Worm (Caenorhabditis elegans) whole organism, L1 larva: ENCODE measurements around the gene srh-47.
A peak's percentile ranks its signal among the peaks of the same experiment; 100 is the strongest.

ENCODE experiments used
- C16A3.4 ChIP-seq: fragments of 150-350 bp; optimal IDR thresholded peaks from 2 replicates; lab custom pipeline; 2014; ENCODE audit warnings: missing biosample characterization, missing genetic modification characterization
- C34B4.2 ChIP-seq: sonication (generic microtip); optimal IDR thresholded peaks from 2 replicates; lab custom pipeline; 2017; ENCODE audit warnings: mild to moderate bottlenecking, missing genetic modification characterization, missing compliant biosample characterization
- aha-1 ChIP-seq: fragments of 150-350 bp; optimal IDR thresholded peaks from 2 replicates; lab custom pipeline; 2014; ENCODE audit warnings: missing biosample characterization, missing genetic modification characterization
- alr-1 ChIP-seq: fragments of 200-800 bp; sonication (Bioruptor generic); optimal IDR thresholded peaks from 2 replicates; lab custom pipeline; 2018; ENCODE audit warnings: borderline replicate concordance, mild to moderate bottlenecking, missing genetic modification characterization, missing compliant biosample characterization
- ceh-8 ChIP-seq: fragments of 200-800 bp; sonication (Bioruptor generic); optimal IDR thresholded peaks from 2 replicates; lab custom pipeline; 2018; ENCODE audit warnings: mild to moderate bottlenecking, missing genetic modification characterization, moderate library complexity, missing compliant biosample characterization
- ceh-82 ChIP-seq, 3 experiments: fragments of 150-350 bp in 1 of 3; sonication (generic microtip) in 2 of 3; optimal IDR thresholded peaks; 2 replicates each; lab custom pipeline; 2014 to 2017; ENCODE audit warnings: missing biosample characterization in 3 of 3, missing genetic modification characterization in 3 of 3
- ceh-90 ChIP-seq: sonication (generic microtip); optimal IDR thresholded peaks from 2 replicates; lab custom pipeline; 2016; ENCODE audit warnings: missing genetic modification characterization, missing compliant biosample characterization
- dpl-1 ChIP-seq, 3 experiments: fragments of 150-350 bp in 2 of 3; sonication (generic microtip) in 1 of 3; optimal IDR thresholded peaks; 2 replicates each; lab custom pipeline; 2014 to 2017; ENCODE audit warnings: missing biosample characterization in 3 of 3, missing genetic modification characterization in 3 of 3, missing genetic modification reagents in 3 of 3
- dsc-1 ChIP-seq: sonication (generic microtip); optimal IDR thresholded peaks from 2 replicates; lab custom pipeline; 2016; ENCODE audit warnings: mild to moderate bottlenecking, missing genetic modification characterization, missing compliant biosample characterization
- egl-13 ChIP-seq: sonication (generic microtip); optimal IDR thresholded peaks from 2 replicates; lab custom pipeline; 2016; ENCODE audit warnings: missing genotype, missing genetic modification reagents, missing genetic modification characterization, missing compliant biosample characterization
- egl-27 ChIP-seq, 2 experiments: fragments of 150-350 bp in 1 of 2; sonication (generic microtip); optimal IDR thresholded peaks; 3 replicates each; lab custom pipeline; 2017 to 2018; ENCODE audit warnings: missing biosample characterization in 2 of 2, missing genetic modification characterization in 2 of 2, missing genetic modification reagents in 2 of 2
- elt-3 ChIP-seq, 6 experiments: fragments of 150-350 bp in 1 of 6; sonication (generic microtip); optimal IDR thresholded peaks; 2 replicates each; lab custom pipeline; 2017 to 2018; ENCODE audit warnings: missing biosample characterization in 6 of 6, missing genetic modification characterization in 6 of 6, inconsistent platforms in 1 of 6
- ets-5 ChIP-seq: fragments of 200-800 bp; sonication (Bioruptor generic); IDR thresholded peaks from 2 replicates; pipeline ENCODE4 v1.3.6; 2022; ENCODE audit warnings: missing genetic modification characterization, missing compliant biosample characterization
- fkh-4 ChIP-seq: sonication (generic microtip); optimal IDR thresholded peaks from 2 replicates; lab custom pipeline; 2016; ENCODE audit warnings: missing compliant biosample characterization, missing genetic modification characterization, borderline replicate concordance
- fkh-8 ChIP-seq: sonication (generic microtip); optimal IDR thresholded peaks from 2 replicates; lab custom pipeline; 2016; ENCODE audit warnings: mild to moderate bottlenecking, missing genetic modification characterization, missing compliant biosample characterization
- grh-1 ChIP-seq: fragments of 200-800 bp; sonication (Bioruptor generic); IDR thresholded peaks from 2 replicates; pipeline ENCODE4 v1.3.6; 2022; ENCODE audit warnings: missing genetic modification reagents, missing genetic modification characterization, missing compliant biosample characterization
- hlh-17 ChIP-seq: fragments of 200-800 bp; sonication (Bioruptor generic); optimal IDR thresholded peaks from 2 replicates; lab custom pipeline; 2018; ENCODE audit warnings: missing genetic modification characterization, mild to moderate bottlenecking, missing compliant biosample characterization, moderate library complexity, borderline replicate concordance
- hlh-4 ChIP-seq: sonication (generic microtip); optimal IDR thresholded peaks from 2 replicates; lab custom pipeline; 2016; ENCODE audit warnings: mild to moderate bottlenecking, missing genetic modification characterization, missing compliant biosample characterization
- isw-1 ChIP-seq: fragments of 200-800 bp; sonication (Bioruptor generic); IDR thresholded peaks from 2 replicates; pipeline ENCODE4 v1.3.6; 2022; ENCODE audit warnings: missing genetic modification characterization, missing compliant biosample characterization
- lin-14 ChIP-seq: fragments of 200-800 bp; sonication (Bioruptor generic); optimal IDR thresholded peaks from 2 replicates; lab custom pipeline; 2018; ENCODE audit warnings: mild to moderate bottlenecking, missing genetic modification characterization, moderate library complexity, missing compliant biosample characterization
- lin-39 ChIP-seq: fragments of 150-350 bp; optimal IDR thresholded peaks from 2 replicates; lab custom pipeline; 2014; ENCODE audit warnings: missing biosample characterization, missing genetic modification reagents, missing genetic modification characterization
- lir-3 ChIP-seq: sonication (generic microtip); optimal IDR thresholded peaks from 2 replicates; lab custom pipeline; 2016; ENCODE audit warnings: mild to moderate bottlenecking, missing genetic modification characterization, moderate library complexity, missing compliant biosample characterization; ENCODE audit not compliant: poor library complexity
- mab-9 ChIP-seq: fragments of 200-800 bp; sonication (Bioruptor generic); IDR thresholded peaks from 2 replicates; pipeline ENCODE4 v1.3.6; 2022; ENCODE audit warnings: missing genetic modification reagents, missing genetic modification characterization, missing compliant biosample characterization
- mdl-1 ChIP-seq, 2 experiments: fragments of 150-350 bp; optimal IDR thresholded peaks; 2 replicates each; lab custom pipeline; 2014 to 2017; ENCODE audit warnings: missing biosample characterization in 2 of 2, missing genetic modification characterization in 2 of 2, inconsistent platforms in 1 of 2
- mef-2 ChIP-seq: fragments of 150-350 bp; optimal IDR thresholded peaks from 2 replicates; lab custom pipeline; 2014; ENCODE audit warnings: missing biosample characterization, missing genetic modification characterization
- mep-1 ChIP-seq: fragments of 150-350 bp; optimal IDR thresholded peaks from 2 replicates; lab custom pipeline; 2014; ENCODE audit warnings: missing biosample characterization, missing genetic modification characterization
- nhr-11 ChIP-seq: fragments of 150-350 bp; optimal IDR thresholded peaks from 2 replicates; lab custom pipeline; 2014; ENCODE audit warnings: missing biosample characterization, missing genetic modification characterization
- nhr-12 ChIP-seq: sonication (generic microtip); optimal IDR thresholded peaks from 2 replicates; lab custom pipeline; 2017; ENCODE audit warnings: missing biosample characterization, missing genetic modification characterization
- nhr-19 ChIP-seq: fragments of 200-800 bp; sonication (Bioruptor generic); conservative IDR thresholded peaks from 2 replicates; pipeline ENCODE4 v1.3.6; 2022; ENCODE audit warnings: missing genetic modification characterization, missing compliant biosample characterization
- nhr-20 ChIP-seq: sonication (generic microtip); optimal IDR thresholded peaks from 2 replicates; lab custom pipeline; 2016; ENCODE audit warnings: mild to moderate bottlenecking, missing genetic modification characterization, missing compliant biosample characterization
- nhr-28 ChIP-seq: fragments of 150-350 bp; optimal IDR thresholded peaks from 2 replicates; lab custom pipeline; 2014; ENCODE audit warnings: missing biosample characterization, missing genetic modification characterization
- nhr-77 ChIP-seq: fragments of 150-350 bp; optimal IDR thresholded peaks from 2 replicates; lab custom pipeline; 2014; ENCODE audit warnings: missing biosample characterization, missing genetic modification characterization
- nhr-84 ChIP-seq: sonication (generic microtip); optimal IDR thresholded peaks from 2 replicates; lab custom pipeline; 2017; ENCODE audit warnings: missing biosample characterization, missing genetic modification characterization
- nhr-85 ChIP-seq: sonication (generic microtip); peaks from one replicate; lab custom pipeline; 2016; ENCODE audit warnings: missing genetic modification characterization, inconsistent platforms, missing compliant biosample characterization
- nhr-90 ChIP-seq: sonication (generic microtip); optimal IDR thresholded peaks from 2 replicates; lab custom pipeline; 2016; ENCODE audit warnings: mild to moderate bottlenecking, missing genetic modification characterization, missing compliant biosample characterization; ENCODE audit not compliant: poor library complexity
- pag-3 ChIP-seq: sonication (generic microtip); optimal IDR thresholded peaks from 2 replicates; lab custom pipeline; 2017; ENCODE audit warnings: missing genetic modification characterization, mild to moderate bottlenecking, missing compliant biosample characterization, antibody characterized with exemption, borderline replicate concordance; ENCODE audit not compliant: insufficient read depth
- rnt-1 ChIP-seq: sonication (generic microtip); optimal IDR thresholded peaks from 2 replicates; lab custom pipeline; 2016; ENCODE audit warnings: mild to moderate bottlenecking, missing genetic modification characterization, moderate library complexity, missing compliant biosample characterization
- skn-1 ChIP-seq: fragments of 150-350 bp; optimal IDR thresholded peaks from 2 replicates; lab custom pipeline; 2014; ENCODE audit warnings: missing biosample characterization, missing genetic modification characterization
- snpc-4 ChIP-seq: fragments of 150-350 bp; optimal IDR thresholded peaks from 2 replicates; lab custom pipeline; 2014; ENCODE audit warnings: missing biosample characterization, missing genetic modification characterization
- snu-23 ChIP-seq: sonication (generic microtip); optimal IDR thresholded peaks from 2 replicates; lab custom pipeline; 2016; ENCODE audit warnings: missing genetic modification characterization, missing compliant biosample characterization
- sptf-1 ChIP-seq: fragments of 150-350 bp; optimal IDR thresholded peaks from 2 replicates; lab custom pipeline; 2014; ENCODE audit warnings: missing biosample characterization, missing genetic modification characterization
- sup-37 ChIP-seq: fragments of 200-800 bp; sonication (Bioruptor generic); optimal IDR thresholded peaks from 2 replicates; lab custom pipeline; 2018; ENCODE audit warnings: mild to moderate bottlenecking, missing genetic modification characterization, missing compliant biosample characterization
- swsn-7 ChIP-seq: sonication (generic microtip); optimal IDR thresholded peaks from 2 replicates; lab custom pipeline; 2016; ENCODE audit warnings: missing genetic modification characterization, missing compliant biosample characterization
- unc-130 ChIP-seq: fragments of 150-350 bp; optimal IDR thresholded peaks from 2 replicates; lab custom pipeline; 2017; ENCODE audit warnings: missing biosample characterization, missing genetic modification characterization, inconsistent platforms
- unc-62 ChIP-seq: fragments of 150-350 bp; optimal IDR thresholded peaks from 2 replicates; lab custom pipeline; 2014; ENCODE audit warnings: missing biosample characterization, missing genetic modification reagents, missing genetic modification characterization
- vab-15 ChIP-seq: sonication (generic microtip); optimal IDR thresholded peaks from 2 replicates; lab custom pipeline; 2017; ENCODE audit warnings: missing genotype, mild to moderate bottlenecking, missing genetic modification characterization, missing compliant biosample characterization
- xbp-1 ChIP-seq: sonication (generic microtip); optimal IDR thresholded peaks from 2 replicates; lab custom pipeline; 2016; ENCODE audit warnings: missing genetic modification characterization, missing compliant biosample characterization
- zip-4 ChIP-seq: fragments of 200-800 bp; sonication (Bioruptor generic); optimal IDR thresholded peaks from 2 replicates; lab custom pipeline; 2018; ENCODE audit warnings: mild to moderate bottlenecking, missing genetic modification characterization, moderate library complexity, missing compliant biosample characterization
- ztf-4 ChIP-seq: fragments of 150-350 bp; optimal IDR thresholded peaks from 2 replicates; lab custom pipeline; 2014; ENCODE audit warnings: missing biosample characterization, missing genetic modification characterization

srh-47 gene

DNA sequence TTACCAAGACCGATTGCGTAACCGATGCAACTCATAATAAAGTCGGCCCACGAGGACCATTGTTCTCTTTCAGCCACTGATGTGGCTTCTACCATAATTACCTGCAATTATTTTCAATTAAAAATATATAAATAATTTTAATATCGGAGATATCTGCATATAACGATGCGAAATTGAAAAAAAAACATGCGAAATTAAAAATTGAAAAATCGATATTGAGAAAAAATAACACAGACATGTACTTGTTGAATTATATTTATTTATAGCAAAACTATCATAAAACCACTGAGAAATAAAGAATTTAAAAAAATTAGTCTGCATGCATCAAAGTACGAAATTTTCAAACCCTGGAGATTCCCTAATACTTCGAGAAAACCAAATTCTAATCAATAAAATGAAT is 7.9 kb upstream of the srh-47 start, which contains the start of gene snf-11:
TSS of gene snf-11 (minus strand) at position 101 of the 400 bp plus-strand sequence.
- TF ChIP-seq nhr-20 (tag; lab: Kevin White, UChicago) (no peak), ceh-90 (no peak), nhr-85 (no peak), hlh-4 (tag; lab: Kevin White, UChicago) (no peak), elt-3 (tag; optimal IDR thresholded peaks at IDR 0.05; lab: Kevin White, UChicago) (no peak), nhr-84 (tag; lab: Kevin White, UChicago) (no peak), pag-3 (tag; lab: Kevin White, UChicago) (no peak), nhr-19 (GFP tag; lab: Robert Waterston, UW) (no peak), lin-39 (tag; lab: Kevin White, UChicago) (no peak), swsn-7 (tag; lab: Kevin White, UChicago) (no peak), sup-37 (no peak), unc-130 (no peak), ets-5 (GFP tag; lab: Robert Waterston, UW) (no peak), mep-1 (tag; lab: Kevin White, UChicago) (no peak)

DNA sequence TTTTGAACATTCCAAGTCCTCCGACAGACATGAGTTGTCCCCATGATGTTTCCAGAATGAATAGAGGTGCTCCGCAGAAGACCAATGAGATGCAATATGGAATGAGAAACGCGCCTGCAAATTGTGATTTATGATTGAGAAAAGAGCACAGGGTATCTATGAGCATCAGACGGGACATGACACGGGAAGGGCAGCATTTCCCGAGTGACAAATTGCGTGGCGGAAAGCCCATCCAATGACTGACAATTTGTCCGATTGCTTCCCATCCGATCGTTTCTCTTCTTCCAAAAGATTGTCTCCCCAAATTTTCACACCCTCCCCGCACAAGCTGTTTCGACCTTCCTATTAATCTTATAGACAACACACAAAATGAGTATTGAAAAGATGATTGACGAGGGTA is 7.3 kb upstream of the srh-47 start:
- TF ChIP-seq ets-5 (GFP tag; lab: Robert Waterston, UW) = no peak
- TF ChIP-seq rnt-1 (tag; lab: Kevin White, UChicago) = peak; percentile 69
- TF ChIP-seq egl-27 (tag; optimal IDR thresholded peaks at IDR 0.05; lab: Kevin White, UChicago) = no peak
- no peak for TF ChIP-seq grh-1 (GFP tag; lab: Robert Waterston, UW)
- TF ChIP-seq nhr-19 (GFP tag; lab: Robert Waterston, UW) = peak; percentile 17
- TF ChIP-seq lir-3 (tag; lab: Kevin White, UChicago) = no peak
- TF ChIP-seq nhr-77 (tag; lab: Kevin White, UChicago) = no peak
- no peak for TF ChIP-seq mef-2 (tag; lab: Kevin White, UChicago)
- no peak for TF ChIP-seq skn-1 (tag; lab: Kevin White, UChicago)
- TF ChIP-seq mdl-1 (tag; optimal IDR thresholded peaks at IDR 0.05; lab: Kevin White, UChicago) = no peak
- peak; percentile 72 for TF ChIP-seq dsc-1 (tag; lab: Kevin White, UChicago)
- no peak for TF ChIP-seq C34B4.2 (tag; lab: Kevin White, UChicago)
- no peak for TF ChIP-seq mep-1 (tag; lab: Kevin White, UChicago)
- no peak for TF ChIP-seq dpl-1 (GFP tag; optimal IDR thresholded peaks at IDR 0.05; lab: Kevin White, UChicago)
- TF ChIP-seq sptf-1 (tag; lab: Kevin White, UChicago) = no peak
- TF ChIP-seq zip-4 (GFP tag; lab: Kevin White, UChicago) = no peak
- TF ChIP-seq nhr-90 (tag; lab: Kevin White, UChicago) = no peak
- TF ChIP-seq hlh-17 (GFP tag; lab: Kevin White, UChicago) = no peak
- TF ChIP-seq mab-9 (GFP tag; lab: Robert Waterston, UW) = no peak
- no peak for TF ChIP-seq fkh-4
- TF ChIP-seq nhr-20 (tag; lab: Kevin White, UChicago) = no peak
- no peak for TF ChIP-seq alr-1 (tag; lab: Kevin White, UChicago)
- TF ChIP-seq ceh-90 = no peak
- no peak for TF ChIP-seq lin-39 (tag; lab: Kevin White, UChicago)
- peak; percentile 70 for TF ChIP-seq lin-14 (GFP tag; lab: Kevin White, UChicago)
- TF ChIP-seq vab-15 = no peak
- no peak for TF ChIP-seq fkh-8
- TF ChIP-seq nhr-84 (tag; lab: Kevin White, UChicago) = no peak
- TF ChIP-seq hlh-4 (tag; lab: Kevin White, UChicago) = no peak
- no peak for TF ChIP-seq aha-1 (tag; lab: Kevin White, UChicago)
- peak; percentile 16 for TF ChIP-seq snu-23
- no peak for TF ChIP-seq isw-1 (GFP tag; lab: Robert Waterston, UW)
- TF ChIP-seq C16A3.4 = no peak
- TF ChIP-seq nhr-12 (tag; lab: Kevin White, UChicago) = no peak
- no peak for TF ChIP-seq sup-37
- TF ChIP-seq nhr-11 (tag; lab: Kevin White, UChicago) = no peak
- no peak for TF ChIP-seq egl-13 (tag; lab: Kevin White, UChicago)
- no peak for TF ChIP-seq ceh-82 (tag; optimal IDR thresholded peaks at IDR 0.05; lab: Kevin White, UChicago)
- TF ChIP-seq xbp-1 (tag; lab: Kevin White, UChicago) = no peak
- TF ChIP-seq ztf-4 (tag; lab: Kevin White, UChicago) = no peak
- TF ChIP-seq snpc-4 (tag; lab: Kevin White, UChicago) = no peak
- TF ChIP-seq ceh-8 (GFP tag; lab: Kevin White, UChicago) = no peak
- TF ChIP-seq unc-62 (GFP tag; lab: Kevin White, UChicago) = no peak
- no peak for TF ChIP-seq nhr-28 (tag; lab: Kevin White, UChicago)
- TF ChIP-seq swsn-7 (tag; lab: Kevin White, UChicago) = no peak
